Fruit fly (Drosophila melanogaster): ENCODE data around the gene CG43732.

The CG43732 gene

dm6 chr3R:18985114-18985785 is 35.3 kb downstream of the CG43732 start (continued):
- no peak for TF ChIP-seq CG4360 (GFP tag; IDR thresholded peaks at IDR 0.05)
- TF ChIP-seq CG30020 (tag; optimal IDR thresholded peaks at IDR 0.05): no peak
- no peak for TF ChIP-seq toy (GFP tag; IDR thresholded peaks at IDR 0.05)
- TF ChIP-seq pfk (GFP tag; optimal IDR thresholded peaks at IDR 0.05): no peak
- no peak for TF ChIP-seq Dip3 (GFP tag; optimal IDR thresholded peaks at IDR 0.05)
- no peak for TF ChIP-seq cad (GFP tag; optimal IDR thresholded peaks at IDR 0.05)
- no peak for TF ChIP-seq Dref (GFP tag; IDR thresholded peaks at IDR 0.05)
- TF ChIP-seq ac (GFP tag; optimal IDR thresholded peaks at IDR 0.05): no peak
- no peak for TF ChIP-seq CG10366 (GFP tag; IDR thresholded peaks at IDR 0.05)
- TF ChIP-seq CG13287 (GFP tag; IDR thresholded peaks at IDR 0.05; ENCODE audit: partially characterized antibody): no peak
- TF ChIP-seq Tbp (GFP tag; optimal IDR thresholded peaks at IDR 0.05): no peak
- no peak for TF ChIP-seq CG9797 (GFP tag; optimal IDR thresholded peaks at IDR 0.05)
- no peak for TF ChIP-seq Side (GFP tag; optimal IDR thresholded peaks at IDR 0.05)
- TF ChIP-seq ara (GFP tag; IDR thresholded peaks at IDR 0.05): no peak
- TF ChIP-seq Deaf1 (tag; optimal IDR thresholded peaks at IDR 0.05): peak; percentile 29
- TF ChIP-seq bcd (GFP tag; optimal IDR thresholded peaks at IDR 0.05): peak; percentile 48
- no peak for TF ChIP-seq HLH4C (GFP tag; IDR thresholded peaks at IDR 0.05; ENCODE audit: partially characterized antibody)
- TF ChIP-seq Hey (tag; optimal IDR thresholded peaks at IDR 0.05): peak; percentile 28
- TF ChIP-seq tna (GFP tag; IDR thresholded peaks at IDR 0.05; ENCODE audit: partially characterized antibody): no peak
- no peak for TF ChIP-seq dati (GFP tag; IDR thresholded peaks at IDR 0.05)
- TF ChIP-seq Blimp-1 (GFP tag; optimal IDR thresholded peaks at IDR 0.05): peak; percentile 11
- no peak for TF ChIP-seq CG6175 (GFP tag; IDR thresholded peaks at IDR 0.05)
- TF ChIP-seq CG1603 (tag; optimal IDR thresholded peaks at IDR 0.05): no peak
- TF ChIP-seq slou (GFP tag; optimal IDR thresholded peaks at IDR 0.05): no peak
- no peak for TF ChIP-seq CG16863 (GFP tag; optimal IDR thresholded peaks at IDR 0.05)
- TF ChIP-seq kah (GFP tag; optimal IDR thresholded peaks at IDR 0.05): no peak
- no peak for TF ChIP-seq ems (GFP tag; optimal IDR thresholded peaks at IDR 0.05)
- peak; percentile 54 for TF ChIP-seq CG30403 (GFP tag; optimal IDR thresholded peaks at IDR 0.05)
- TF ChIP-seq crol (GFP tag; IDR thresholded peaks at IDR 0.05): no peak
- no peak; the same call in 1 of the 2 replicates for TF ChIP-seq HLH3B (GFP tag; IDR thresholded peaks at IDR 0.05)
- no peak for TF ChIP-seq bsh (GFP tag; optimal IDR thresholded peaks at IDR 0.05)
- no peak for TF ChIP-seq CG7372 (GFP tag; IDR thresholded peaks at IDR 0.05)
- TF ChIP-seq B-H2 (GFP tag; optimal IDR thresholded peaks at IDR 0.05): no peak
- no peak for TF ChIP-seq chn (GFP tag; optimal IDR thresholded peaks at IDR 0.05)
- peak; percentile 69 for TF ChIP-seq slbo (GFP tag; IDR thresholded peaks at IDR 0.05)
- no peak for TF ChIP-seq sob (GFP tag; IDR thresholded peaks at IDR 0.05)
- peak; percentile 24 for TF ChIP-seq Max (GFP tag; optimal IDR thresholded peaks at IDR 0.05)
- TF ChIP-seq HLHmδ (GFP tag; optimal IDR thresholded peaks at IDR 0.05): no peak
- TF ChIP-seq D19B (GFP tag; optimal IDR thresholded peaks at IDR 0.05): peak; percentile 85
- no peak for TF ChIP-seq CG3838 (GFP tag; optimal IDR thresholded peaks at IDR 0.05)
- TF ChIP-seq Hand (GFP tag; optimal IDR thresholded peaks at IDR 0.05): peak; percentile 64
- peak; percentile 11; the same call in 1 of the 2 replicates for TF ChIP-seq Adf1 (GFP tag; IDR thresholded peaks at IDR 0.05)
- TF ChIP-seq Rx (GFP tag; IDR thresholded peaks at IDR 0.05): no peak
- no peak for TF ChIP-seq CHES-1-like (GFP tag; optimal IDR thresholded peaks at IDR 0.05)
- TF ChIP-seq CG13296 (GFP tag; optimal IDR thresholded peaks at IDR 0.05): peak; percentile 32
- no peak for TF ChIP-seq ham (GFP tag; IDR thresholded peaks at IDR 0.05)
- no peak for TF ChIP-seq CG15601 (tag; optimal IDR thresholded peaks at IDR 0.05)
- TF ChIP-seq hb (GFP tag; IDR thresholded peaks at IDR 0.05; ENCODE audit: partially characterized antibody): no peak
- TF ChIP-seq trh (GFP tag; optimal IDR thresholded peaks at IDR 0.05): no peak
- TF ChIP-seq CG1832 (GFP tag; optimal IDR thresholded peaks at IDR 0.05): no peak
- TF ChIP-seq zen2 (GFP tag; IDR thresholded peaks at IDR 0.05; ENCODE audit: partially characterized antibody): no peak
